Worm (Caenorhabditis elegans): Measurements from ENCODE around the gene gcl-1.

gcl-1 gene

DNA sequence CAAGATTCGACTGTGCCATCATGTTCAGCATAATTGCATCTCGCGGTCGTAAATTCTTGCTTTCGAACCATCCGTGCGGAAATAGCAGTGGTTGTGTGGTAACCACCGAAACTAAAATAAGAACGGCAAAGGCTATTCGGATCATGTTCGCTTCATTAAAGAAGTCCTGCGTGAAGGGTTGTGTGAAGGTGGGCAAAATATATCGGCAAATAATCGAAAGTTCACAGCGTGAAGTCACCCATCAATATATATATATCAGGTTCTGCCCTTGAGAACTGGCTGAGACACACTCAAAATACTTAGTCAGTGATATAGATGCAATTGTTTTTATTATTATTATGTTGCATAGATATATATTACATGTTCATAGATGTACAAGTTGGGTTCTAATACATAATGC, 4.7 kb downstream of the gcl-1 start, which contains the start of gene Y62E10A.19:
TSS of gene Y62E10A.19 (minus strand) at position 289 of the 400 bp plus-strand sequence.
- TF ChIP-seq nhr-28 (tag; optimal IDR thresholded peaks at IDR 0.05) (no peak), blmp-1 (tag; optimal IDR thresholded peaks at IDR 0.05) (peak; percentile 80)

DNA sequence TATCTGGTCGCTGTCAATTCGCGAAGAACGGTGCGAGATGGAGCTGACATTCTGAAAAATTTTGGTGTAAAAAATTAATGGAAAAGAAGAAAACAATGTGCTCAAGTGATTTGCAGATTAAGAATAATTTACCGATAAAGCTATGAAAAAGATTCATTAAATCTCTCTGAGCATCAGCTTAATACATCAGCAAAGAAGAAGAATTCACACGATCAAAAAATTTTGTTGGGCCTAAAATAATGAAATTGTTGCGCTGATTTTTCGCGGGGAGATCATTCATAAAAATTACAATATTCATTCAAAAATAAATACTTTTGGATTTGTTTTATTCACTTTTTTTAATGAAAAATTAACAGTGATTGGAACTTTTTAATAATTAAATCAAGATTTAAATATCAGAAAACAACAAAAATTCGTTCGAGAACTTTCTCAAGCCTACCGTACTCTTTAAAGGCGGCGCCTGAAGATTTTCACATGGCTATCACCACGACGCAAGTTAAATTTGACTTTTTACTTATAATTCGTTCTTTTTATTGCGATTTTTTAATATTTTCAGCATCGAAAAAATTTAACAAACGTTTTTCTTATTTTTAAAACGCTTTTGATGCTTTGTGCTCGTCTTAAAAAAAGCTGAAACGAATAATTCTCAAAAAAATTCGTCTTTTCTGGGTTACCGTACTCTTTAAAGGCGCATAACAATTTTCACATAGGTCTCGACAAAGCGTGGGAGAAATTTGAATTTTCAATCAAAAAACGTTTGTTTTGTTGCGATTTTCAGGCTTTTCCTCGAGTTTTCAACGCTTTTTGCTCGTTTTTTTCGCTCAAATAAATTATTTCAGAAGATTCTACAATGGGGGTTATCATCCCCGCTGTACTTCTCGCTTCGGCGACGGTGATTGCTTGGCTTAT, 12.0 kb downstream of the gcl-1 start, which contains the start of the genes memi-2 and cyp-31A5:
TSS of gene memi-2 (minus strand) at position 51 of the 909 bp plus-strand sequence.
TSS of gene cyp-31A5 (plus strand) at position 834 of the 909 bp plus-strand sequence.
- TF ChIP-seq hlh-17 (GFP tag; optimal IDR thresholded peaks at IDR 0.05; ENCODE audit: borderline replicate concordance) (no peak), ztf-4 (tag; optimal IDR thresholded peaks at IDR 0.05) (no peak)

DNA sequence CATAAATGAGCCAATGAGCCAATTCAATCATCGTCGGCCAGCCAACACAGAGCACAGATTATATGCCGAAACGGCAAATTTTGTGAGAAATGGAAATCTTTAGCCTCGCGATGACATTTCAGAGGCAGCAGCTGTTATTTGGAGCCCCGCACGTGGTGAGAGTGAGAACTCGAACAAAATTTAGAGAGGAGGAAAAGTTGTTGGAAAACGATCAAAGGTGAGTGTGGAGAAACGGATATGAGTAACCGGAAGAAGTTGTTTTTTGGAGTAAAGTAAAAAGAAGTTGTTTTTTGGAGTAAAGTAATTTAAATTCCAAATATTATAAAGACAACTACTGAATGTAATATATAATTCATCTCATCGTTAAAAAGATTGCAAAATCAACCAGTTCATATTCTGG, 14.0 kb downstream of the gcl-1 start, which contains the start of gene Y62E10A.13:
TSS of gene Y62E10A.13 (minus strand) at position 326 of the 400 bp plus-strand sequence.
- TF ChIP-seq mep-1 (tag; optimal IDR thresholded peaks at IDR 0.05) (no peak), nhr-77 (tag; optimal IDR thresholded peaks at IDR 0.05) (no peak), vab-15 (tag; optimal IDR thresholded peaks at IDR 0.05) (no peak), lin-13 (GFP tag; optimal IDR thresholded peaks at IDR 0.05) (no peak), hlh-17 (GFP tag; optimal IDR thresholded peaks at IDR 0.05; ENCODE audit: borderline replicate concordance) (no peak), aly-2 (tag; optimal IDR thresholded peaks at IDR 0.05) (no peak), mdl-1 (tag; optimal IDR thresholded peaks at IDR 0.05) (peak in 1 of 2 experiments; percentile 17)

DNA sequence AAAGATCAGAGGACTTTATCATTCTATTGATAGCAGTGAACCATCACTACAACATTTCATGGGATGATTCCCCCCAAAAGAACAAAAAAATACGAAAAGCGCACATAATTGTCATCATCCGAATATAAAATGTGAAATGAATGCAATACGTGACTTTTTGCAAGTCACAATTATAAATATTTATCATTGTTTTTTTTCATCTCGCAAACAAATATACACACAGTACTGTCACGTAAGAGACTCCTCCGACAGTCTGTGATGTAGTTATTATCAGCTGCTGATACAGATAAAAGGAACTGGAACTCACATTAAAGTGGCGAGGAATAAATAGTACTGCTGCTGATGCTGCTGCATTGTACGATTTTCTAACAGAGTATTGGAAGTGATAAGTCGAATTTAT, 16.3 kb downstream of the gcl-1 start:
- TF ChIP-seq C04F5.9 (tag; optimal IDR thresholded peaks at IDR 0.05) = no peak
- peak in 1 of 2 experiments; percentile 5 for TF ChIP-seq lin-35 (GFP tag; optimal IDR thresholded peaks at IDR 0.05)
- peak; percentile 80 for TF ChIP-seq elt-2 (tag; optimal IDR thresholded peaks at IDR 0.05)
- TF ChIP-seq nhr-71 (tag; optimal IDR thresholded peaks at IDR 0.05) = peak; percentile 27
- TF ChIP-seq nhr-20 (tag; optimal IDR thresholded peaks at IDR 0.05) = peak; percentile 18
- TF ChIP-seq unc-86 (tag; optimal IDR thresholded peaks at IDR 0.05) = no peak
- no peak for TF ChIP-seq efl-1 (optimal IDR thresholded peaks at IDR 0.05)
- peak in 1 of 2 experiments; percentile 54 for TF ChIP-seq efl-1 (GFP tag; optimal IDR thresholded peaks at IDR 0.05 in 1 of 2)
- TF ChIP-seq nhr-90 (tag; optimal IDR thresholded peaks at IDR 0.05; ENCODE audit: poor library complexity) = peak; percentile 32

DNA sequence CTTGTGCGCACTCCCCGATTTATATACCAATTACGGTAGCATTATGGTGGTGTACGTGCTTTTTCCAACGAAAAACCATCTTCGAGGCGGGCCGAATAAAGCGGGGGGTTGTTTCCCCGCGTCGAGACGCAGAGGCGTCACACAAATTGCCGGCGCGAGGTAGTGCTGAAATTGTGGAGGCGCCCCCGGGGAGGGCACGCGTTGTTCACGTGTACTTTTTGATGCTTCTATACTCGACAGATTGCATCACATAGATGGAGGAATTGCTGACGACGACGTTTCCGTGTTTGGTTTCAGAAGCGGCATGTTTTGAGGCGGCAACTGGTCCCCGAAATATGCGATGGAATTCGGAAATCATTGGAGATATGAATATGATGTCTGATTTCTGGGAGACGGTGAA, 17.4 kb downstream of the gcl-1 start:
- TF ChIP-seq nhr-20 (tag; optimal IDR thresholded peaks at IDR 0.05) (peak; percentile 95), blmp-1 (tag; optimal IDR thresholded peaks at IDR 0.05) (peak; percentile 50), mab-9 (GFP tag; IDR thresholded peaks at IDR 0.05) (peak; percentile 71), irx-1 (tag; optimal IDR thresholded peaks at IDR 0.05) (peak; percentile 68), nhr-47 (tag; optimal IDR thresholded peaks at IDR 0.05) (peak; percentile 90), efl-1 (optimal IDR thresholded peaks at IDR 0.05) (peak; percentile 66 to 81), efl-1 (GFP tag; optimal IDR thresholded peaks at IDR 0.05 in 1 of 2) (peak; percentile 40 to 96), aly-2 (tag; optimal IDR thresholded peaks at IDR 0.05) (no peak), xbp-1 (tag; optimal IDR thresholded peaks at IDR 0.05) (peak; percentile 79), nhr-71 (tag; optimal IDR thresholded peaks at IDR 0.05) (peak; percentile 97), nhr-85 (tag) (peak; percentile 96), nhr-11 (tag; optimal IDR thresholded peaks at IDR 0.05) (peak; percentile 36), unc-130 (tag; optimal IDR thresholded peaks at IDR 0.05) (peak; percentile 86), skn-1 (tag; optimal IDR thresholded peaks at IDR 0.05) (peak; percentile 88), dpl-1 (GFP tag; optimal IDR thresholded peaks at IDR 0.05) (peak; percentile 44 to 53 (median 51)), fos-1 (tag; optimal IDR thresholded peaks at IDR 0.05) (peak; percentile 26), elt-3 (tag; optimal IDR thresholded peaks at IDR 0.05) (peak in 3 of 6 experiments; percentile 36 to 81 (median 74)), unc-30 (tag; optimal IDR thresholded peaks at IDR 0.05) (no peak), fkh-10 (GFP tag; optimal IDR thresholded peaks at IDR 0.05) (peak; percentile 93), swsn-7 (tag; optimal IDR thresholded peaks at IDR 0.05) (peak; percentile 89), grh-1 (GFP tag; IDR thresholded peaks at IDR 0.05) (peak; percentile 76), ama-1 (optimal IDR thresholded peaks at IDR 0.05) (no peak), mep-1 (tag; optimal IDR thresholded peaks at IDR 0.05) (peak; percentile 56), unc-62 (GFP tag; optimal IDR thresholded peaks at IDR 0.05) (no peak), jun-1 (tag; optimal IDR thresholded peaks at IDR 0.05) (peak; percentile 77), egl-27 (tag; optimal IDR thresholded peaks at IDR 0.05) (peak; percentile 69 to 88), ztf-4 (tag; optimal IDR thresholded peaks at IDR 0.05) (peak; percentile 85), unc-98 (GFP tag; IDR thresholded peaks at IDR 0.05) (peak; percentile 8; the same call in 1 of the 2 replicates), alr-1 (tag; optimal IDR thresholded peaks at IDR 0.05; ENCODE audit: borderline replicate concordance) (no peak), lin-35 (GFP tag; optimal IDR thresholded peaks at IDR 0.05) (peak; percentile 66 to 82), ceh-88 (GFP tag; IDR thresholded peaks at IDR 0.05) (no peak; the same call in 1 of the 2 replicates)

Data from whole organism, L1 larva.